Worm (Caenorhabditis elegans) whole organism, L4 larva: ENCODE data around the gene xbx-5.

Experiments
- F10B5.3 ChIP-seq: sonication (generic microtip); optimal IDR thresholded peaks from 2 replicates; lab custom pipeline; 2016; ENCODE audit warnings: mild to moderate bottlenecking, missing genetic modification characterization, missing compliant biosample characterization
- F44E2.7 ChIP-seq: fragments of 200-800 bp; sonication (Bioruptor generic); IDR thresholded peaks from 2 replicates; pipeline ENCODE4 v2.1.2; 2022; ENCODE audit warnings: missing genetic modification characterization, missing compliant biosample characterization
- Y48G9A.11 ChIP-seq: fragments of 200-800 bp; sonication (Bioruptor generic); IDR thresholded peaks from 2 replicates; pipeline ENCODE4 v1.3.6; 2022; ENCODE audit warnings: missing genetic modification reagents, missing genetic modification characterization, missing compliant biosample characterization
- ZK546.5 ChIP-seq, 2 experiments: sonication (generic microtip); optimal IDR thresholded peaks; 2 replicates each; lab custom pipeline; 2017; ENCODE audit warnings: missing biosample characterization in 2 of 2, missing genetic modification characterization in 2 of 2
- aha-1 ChIP-seq: fragments of 150-350 bp; peaks from one replicate; lab custom pipeline; 2014; ENCODE audit warnings: missing biosample characterization, missing genetic modification characterization
- aly-2 ChIP-seq: sonication (generic microtip); optimal IDR thresholded peaks from 2 replicates; lab custom pipeline; 2018; ENCODE audit warnings: missing biosample characterization, missing genetic modification characterization
- arid-1 ChIP-seq: fragments of 200-800 bp; sonication (Bioruptor generic); conservative IDR thresholded peaks from 2 replicates; pipeline ENCODE4 v1.3.6; 2022; ENCODE audit warnings: missing genetic modification reagents, missing genetic modification characterization, missing compliant biosample characterization
- attf-4 ChIP-seq: sonication (generic microtip); optimal IDR thresholded peaks from 3 replicates; lab custom pipeline; 2017; ENCODE audit warnings: missing biosample characterization, missing genetic modification characterization
- ceh-20 ChIP-seq: fragments of 200-800 bp; sonication (Bioruptor generic); IDR thresholded peaks from 2 replicates; pipeline ENCODE4 v1.3.6; 2022; ENCODE audit warnings: missing genetic modification reagents, missing genetic modification characterization, missing compliant biosample characterization
- ceh-32 ChIP-seq: sonication (generic microtip); optimal IDR thresholded peaks from 2 replicates; lab custom pipeline; 2016; ENCODE audit warnings: mild to moderate bottlenecking, missing genetic modification characterization, missing compliant biosample characterization; ENCODE audit not compliant: poor library complexity
- ceh-82 ChIP-seq: sonication (generic microtip); optimal IDR thresholded peaks from 2 replicates; lab custom pipeline; 2017; ENCODE audit warnings: missing biosample characterization, missing genetic modification characterization
- ces-1 ChIP-seq: fragments of 150-350 bp; sonication (generic microtip); optimal IDR thresholded peaks from 4 replicates; lab custom pipeline; 2014; ENCODE audit warnings: missing biosample characterization, missing genetic modification reagents, missing genetic modification characterization
- daf-16 ChIP-seq, 3 experiments: sonication (generic microtip); optimal IDR thresholded peaks; 2 replicates each; lab custom pipeline; 2016 to 2017; ENCODE audit warnings: missing genetic modification characterization in 3 of 3, missing genetic modification reagents in 3 of 3, mild to moderate bottlenecking in 2 of 3, missing compliant biosample characterization in 2 of 3, missing biosample characterization in 1 of 3, moderate library complexity in 1 of 3
- daf-19 ChIP-seq: fragments of 200-800 bp; sonication (Bioruptor generic); conservative IDR thresholded peaks from 2 replicates; pipeline ENCODE4 v1.3.6; 2022; ENCODE audit warnings: missing genetic modification characterization, missing compliant biosample characterization
- dpl-1 ChIP-seq: fragments of 150-350 bp; optimal IDR thresholded peaks from 2 replicates; lab custom pipeline; 2014; ENCODE audit warnings: missing biosample characterization, missing genetic modification reagents, missing genetic modification characterization
- duxl-1 ChIP-seq: sonication (generic microtip); optimal IDR thresholded peaks from 2 replicates; lab custom pipeline; 2016; ENCODE audit warnings: mild to moderate bottlenecking, missing genetic modification characterization, moderate library complexity, missing compliant biosample characterization; ENCODE audit not compliant: poor library complexity
- egl-27 ChIP-seq: sonication (generic microtip); optimal IDR thresholded peaks from 3 replicates; lab custom pipeline; 2017; ENCODE audit warnings: missing biosample characterization, missing genetic modification reagents, missing genetic modification characterization
- fkh-10 ChIP-seq: fragments of 150-350 bp; optimal IDR thresholded peaks from 2 replicates; lab custom pipeline; 2014; ENCODE audit warnings: missing biosample characterization, missing genetic modification reagents, missing genetic modification characterization
- fos-1 ChIP-seq: fragments of 150-350 bp; optimal IDR thresholded peaks from 2 replicates; lab custom pipeline; 2014; ENCODE audit warnings: missing biosample characterization, missing genetic modification characterization
- hlh-11 ChIP-seq: fragments of 200-800 bp; sonication (Bioruptor generic); optimal IDR thresholded peaks from 2 replicates; lab custom pipeline; 2018; ENCODE audit warnings: mild to moderate bottlenecking, missing genetic modification characterization, missing compliant biosample characterization
- hlh-30 ChIP-seq: sonication (generic microtip); optimal IDR thresholded peaks from 2 replicates; lab custom pipeline; 2017; ENCODE audit warnings: antibody characterized with exemption, mild to moderate bottlenecking, missing genetic modification characterization, missing compliant biosample characterization; ENCODE audit not compliant: insufficient read depth
- hmg-1.1 ChIP-seq: fragments of 200-800 bp; sonication (Bioruptor generic); IDR thresholded peaks from 2 replicates; pipeline ENCODE4 v1.3.6; 2022; ENCODE audit warnings: missing genetic modification reagents, missing genetic modification characterization, missing compliant biosample characterization
- jun-1 ChIP-seq: fragments of 150-350 bp; optimal IDR thresholded peaks from 2 replicates; lab custom pipeline; 2014; ENCODE audit warnings: missing biosample characterization, missing genetic modification reagents, missing genetic modification characterization
- lim-7 ChIP-seq: fragments of 200-800 bp; sonication (Bioruptor generic); IDR thresholded peaks from 2 replicates; pipeline ENCODE4 v1.3.6; 2022; ENCODE audit warnings: missing genetic modification characterization, missing compliant biosample characterization
- lin-13 ChIP-seq: fragments of 150-350 bp; optimal IDR thresholded peaks from 2 replicates; lab custom pipeline; 2014; ENCODE audit warnings: missing biosample characterization, missing genetic modification reagents, missing genetic modification characterization
- lin-15B ChIP-seq: fragments of 150-350 bp; sonication (generic microtip); optimal IDR thresholded peaks from 3 replicates; lab custom pipeline; 2014; ENCODE audit warnings: missing biosample characterization, missing genetic modification characterization
- lin-39 ChIP-seq: fragments of 150-350 bp; optimal IDR thresholded peaks from 2 replicates; lab custom pipeline; 2014; ENCODE audit warnings: missing biosample characterization, missing genetic modification reagents, missing genetic modification characterization
- lir-3 ChIP-seq: sonication (generic microtip); optimal IDR thresholded peaks from 2 replicates; lab custom pipeline; 2016; ENCODE audit warnings: mild to moderate bottlenecking, missing genetic modification characterization, missing compliant biosample characterization
- lsy-2 ChIP-seq, 2 experiments: fragments of 150-350 bp in 1 of 2; sonication (generic microtip) in 1 of 2; optimal IDR thresholded peaks; 2 replicates each; lab custom pipeline; 2014 to 2017; ENCODE audit warnings: missing biosample characterization in 2 of 2, missing genetic modification characterization in 2 of 2
- madf-5 ChIP-seq, 2 experiments: fragments of 200-800 bp; sonication (Bioruptor generic); IDR thresholded peaks; 2 replicates each; pipeline ENCODE4 v1.3.6; 2022; ENCODE audit warnings: missing compliant biosample characterization in 2 of 2, missing genetic modification characterization in 2 of 2
- mdt-29 ChIP-seq: fragments of 200-800 bp; sonication (Bioruptor generic); IDR thresholded peaks from 2 replicates; pipeline ENCODE4 v1.3.6; 2022; ENCODE audit warnings: missing genetic modification reagents, missing genetic modification characterization, missing compliant biosample characterization
- mep-1 ChIP-seq: fragments of 150-350 bp; sonication (generic microtip); optimal IDR thresholded peaks from 3 replicates; lab custom pipeline; 2014; ENCODE audit warnings: missing biosample characterization, missing genetic modification characterization
- mxl-2 ChIP-seq: fragments of 200-800 bp; sonication (Bioruptor generic); conservative IDR thresholded peaks from 2 replicates; pipeline ENCODE4 v1.3.6; 2022; ENCODE audit warnings: missing genetic modification reagents, missing genetic modification characterization, missing compliant biosample characterization
- nhr-111 ChIP-seq: fragments of 200-800 bp; sonication (Bioruptor generic); optimal IDR thresholded peaks from 2 replicates; lab custom pipeline; 2018; ENCODE audit warnings: mild to moderate bottlenecking, missing genetic modification characterization, missing compliant biosample characterization
- nhr-25 ChIP-seq: sonication (generic microtip); optimal IDR thresholded peaks from 2 replicates; lab custom pipeline; 2017; ENCODE audit warnings: missing genetic modification characterization, mild to moderate bottlenecking, missing compliant biosample characterization, antibody characterized with exemption, moderate library complexity, borderline replicate concordance; ENCODE audit not compliant: insufficient read depth
- nhr-41 ChIP-seq: fragments of 200-800 bp; sonication (Bioruptor generic); IDR thresholded peaks from 2 replicates; pipeline ENCODE4 v1.3.6; 2022; ENCODE audit warnings: missing genetic modification reagents, missing genetic modification characterization, missing compliant biosample characterization
- nhr-42 ChIP-seq: fragments of 200-800 bp; sonication (Bioruptor generic); IDR thresholded peaks from 2 replicates; pipeline ENCODE4 v1.3.6; 2022; ENCODE audit warnings: missing genetic modification characterization, missing compliant biosample characterization
- nhr-48 ChIP-seq: sonication (generic microtip); optimal IDR thresholded peaks from 2 replicates; lab custom pipeline; 2016; ENCODE audit warnings: mild to moderate bottlenecking, missing genetic modification characterization, missing compliant biosample characterization
- nhr-76 ChIP-seq: fragments of 150-350 bp; optimal IDR thresholded peaks from 2 replicates; lab custom pipeline; 2014; ENCODE audit warnings: missing biosample characterization, missing genetic modification characterization
- nhr-77 ChIP-seq: fragments of 150-350 bp; optimal IDR thresholded peaks from 2 replicates; lab custom pipeline; 2014; ENCODE audit warnings: missing biosample characterization, missing genetic modification characterization
- php-3 ChIP-seq: fragments of 200-800 bp; sonication (Bioruptor generic); IDR thresholded peaks from 2 replicates; pipeline ENCODE4 v1.3.6; 2022; ENCODE audit warnings: missing genetic modification reagents, missing genetic modification characterization, missing compliant biosample characterization
- saeg-2 ChIP-seq: fragments of 200-800 bp; sonication (Bioruptor generic); IDR thresholded peaks from 2 replicates; pipeline ENCODE4 v1.3.6; 2022; ENCODE audit warnings: missing genetic modification reagents, missing genetic modification characterization, missing compliant biosample characterization
- set-16 ChIP-seq: fragments of 200-800 bp; sonication (Bioruptor generic); IDR thresholded peaks from 2 replicates; pipeline ENCODE4 v1.3.6; 2022; ENCODE audit warnings: missing genetic modification reagents, missing genetic modification characterization, missing compliant biosample characterization
- snpc-1.2 ChIP-seq: fragments of 200-800 bp; sonication (Bioruptor generic); IDR thresholded peaks from 2 replicates; pipeline ENCODE4 v1.3.6; 2022; ENCODE audit warnings: missing genetic modification reagents, missing genetic modification characterization, missing compliant biosample characterization
- unc-39 ChIP-seq: sonication (generic microtip); optimal IDR thresholded peaks from 2 replicates; lab custom pipeline; 2017; ENCODE audit warnings: missing biosample characterization, missing genetic modification characterization
- unc-62 ChIP-seq, 3 experiments: fragments of 150-350 bp in 1 of 3; sonication (generic microtip); optimal IDR thresholded peaks in 2 of 3; peaks in 1 of 3; 1 replicate in 1 of 3; 2 replicates in 2 of 3; lab custom pipeline; 2014 to 2017; ENCODE audit warnings: missing biosample characterization in 3 of 3, missing genetic modification characterization in 3 of 3, missing genetic modification reagents in 3 of 3, missing genotype in 1 of 3
- zag-1 ChIP-seq: fragments of 150-350 bp; optimal IDR thresholded peaks from 2 replicates; lab custom pipeline; 2014; ENCODE audit warnings: missing biosample characterization, missing genetic modification characterization
- zfp-2 ChIP-seq: sonication (generic microtip); optimal IDR thresholded peaks from 2 replicates; lab custom pipeline; 2016; ENCODE audit warnings: mild to moderate bottlenecking, missing genetic modification characterization, missing compliant biosample characterization
- zfp-3 ChIP-seq: fragments of 200-800 bp; sonication (Bioruptor generic); conservative IDR thresholded peaks from 2 replicates; pipeline ENCODE4 v1.3.6; 2022; ENCODE audit warnings: missing genetic modification reagents, missing genetic modification characterization, missing compliant biosample characterization
- ztf-11 ChIP-seq: fragments of 150-350 bp; optimal IDR thresholded peaks from 2 replicates; lab custom pipeline; 2014; ENCODE audit warnings: missing biosample characterization, missing genetic modification characterization
- ztf-7 ChIP-seq: fragments of 150-350 bp; optimal IDR thresholded peaks from 2 replicates; lab custom pipeline; 2014; ENCODE audit warnings: missing biosample characterization, missing genetic modification characterization

Gene xbx-5

ce11 chrIII:3811375-3811924 lies 7.2 kb upstream of the xbx-5 start:
- TF ChIP-seq mxl-2 (GFP tag; lab: Robert Waterston, UW) (no peak), hlh-11 (tag; lab: Kevin White, UChicago) (peak; percentile 1), ceh-20 (no peak), ZK546.5 (tag; optimal IDR thresholded peaks at IDR 0.05; lab: Kevin White, UChicago) (no peak), arid-1 (GFP tag; lab: Robert Waterston, UW) (no peak), lin-13 (GFP tag; lab: Kevin White, UChicago) (no peak), ztf-11 (no peak), nhr-111 (GFP tag; lab: Kevin White, UChicago) (no peak), nhr-41 (GFP tag; lab: Robert Waterston, UW) (no peak), ces-1 (GFP tag; lab: Kevin White, UChicago) (no peak), zfp-3 (GFP tag; lab: Robert Waterston, UW) (0 out of 2 replicates have a peak, but pooled peaks have one; percentile 16), lir-3 (no peak), lin-15B (tag; lab: Kevin White, UChicago) (no peak), F44E2.7 (GFP tag; lab: Robert Waterston, UW) (no peak), nhr-25 (tag; lab: Kevin White, UChicago) (peak; percentile 22), snpc-1.2 (GFP tag; lab: Robert Waterston, UW) (no peak), daf-16 (GFP tag; optimal IDR thresholded peaks at IDR 0.05; lab: Kevin White, UChicago) (no peak), daf-16 (tag; optimal IDR thresholded peaks at IDR 0.05; lab: Kevin White, UChicago) (no peak), ztf-7 (tag; lab: Kevin White, UChicago) (no peak), lin-39 (tag; lab: Kevin White, UChicago) (no peak), duxl-1 (tag; lab: Kevin White, UChicago) (no peak), jun-1 (tag; lab: Kevin White, UChicago) (no peak), php-3 (GFP tag; lab: Robert Waterston, UW) (no peak), set-16 (GFP tag; lab: Robert Waterston, UW) (no peak), mep-1 (peak; percentile 26), lim-7 (GFP tag; lab: Robert Waterston, UW) (no peak), ceh-32 (no peak), hmg-1.1 (GFP tag; lab: Robert Waterston, UW) (0 out of 2 replicates have a peak, but pooled peaks have one; percentile 35), Y48G9A.11 (GFP tag; lab: Robert Waterston, UW) (no peak), unc-39 (tag; lab: Kevin White, UChicago) (no peak), fkh-10 (GFP tag; lab: Kevin White, UChicago) (no peak), nhr-76 (tag; lab: Kevin White, UChicago) (no peak), unc-62 (GFP tag; optimal IDR thresholded peaks at IDR 0.05 in 1 of 2; lab: Kevin White, UChicago) (peak in 1 of 2 experiments; percentile 99), unc-62 (tag; optimal IDR thresholded peaks at IDR 0.05; lab: Kevin White, UChicago) (no peak), dpl-1 (no peak), fos-1 (tag; lab: Kevin White, UChicago) (no peak), nhr-77 (tag; lab: Kevin White, UChicago) (no peak), aha-1 (tag; lab: Kevin White, UChicago) (peak; percentile 46), zfp-2 (no peak), nhr-42 (GFP tag; lab: Robert Waterston, UW) (no peak), F10B5.3 (tag; lab: Kevin White, UChicago) (no peak), daf-19 (GFP tag; lab: Robert Waterston, UW) (no peak), aly-2 (no peak), attf-4 (tag; lab: Kevin White, UChicago) (no peak), saeg-2 (no peak), madf-5 (GFP tag; IDR thresholded peaks at IDR 0.05; lab: Robert Waterston, UW) (no peak), egl-27 (tag; lab: Kevin White, UChicago) (no peak), lsy-2 (tag; optimal IDR thresholded peaks at IDR 0.05; lab: Kevin White, UChicago) (peak in 1 of 2 experiments; percentile 38), hlh-30 (tag; lab: Kevin White, UChicago) (no peak), mdt-29 (GFP tag; lab: Robert Waterston, UW) (no peak), nhr-48 (tag; lab: Kevin White, UChicago) (no peak), zag-1 (tag; lab: Kevin White, UChicago) (no peak), ceh-82 (tag; lab: Kevin White, UChicago) (no peak)
